Fruit fly (Drosophila melanogaster) whole organism, embryonic: Measurements from ENCODE around the gene CG10383.
A peak's percentile ranks its signal among the peaks of the same experiment; 100 is the strongest.

Experiments used
- Aef1 ChIP-seq: fragments of 200-800 bp; sonication (Bioruptor generic); IDR thresholded peaks from 3 replicates; pipeline ENCODE4 v1.3.6; 2022; ENCODE audit warnings: missing biosample characterization, missing genetic modification characterization
- B-H1 ChIP-seq: fragments of 200-800 bp; sonication (Bioruptor generic); IDR thresholded peaks from 3 replicates; pipeline ENCODE4 v1.3.6; 2022; ENCODE audit warnings: missing biosample characterization, missing genetic modification characterization
- B-H2 ChIP-seq: fragments of 200-800 bp; sonication (Bioruptor generic); optimal IDR thresholded peaks from 2 replicates; lab custom pipeline; 2018; ENCODE audit warnings: missing biosample characterization, mild to moderate bottlenecking, missing genetic modification characterization
- Bgb ChIP-seq: fragments of 200-800 bp; sonication (Bioruptor generic); IDR thresholded peaks from 2 replicates; pipeline ENCODE4 v1.3.6; 2022; ENCODE audit warnings: missing biosample characterization, missing genetic modification characterization; ENCODE audit not compliant: partially characterized antibody
- CG10209 ChIP-seq: fragments of 200-800 bp; sonication (Bioruptor generic); optimal IDR thresholded peaks from 3 replicates; lab custom pipeline; 2017; ENCODE audit warnings: missing biosample characterization, mild to moderate bottlenecking, missing genetic modification characterization, missing genetic modification reagents
- CG11504 ChIP-seq: fragments of 200-800 bp; sonication (Bioruptor generic); optimal IDR thresholded peaks from 3 replicates; lab custom pipeline; 2019; ENCODE audit warnings: missing biosample characterization, mild to moderate bottlenecking, missing genetic modification characterization, moderate library complexity
- CG11723 ChIP-seq: fragments of 200-800 bp; sonication (Bioruptor generic); optimal IDR thresholded peaks from 2 replicates; lab custom pipeline; 2017; ENCODE audit warnings: missing biosample characterization, mild to moderate bottlenecking, missing genetic modification characterization
- CG1233 ChIP-seq: fragments of 200-800 bp; sonication (Bioruptor generic); optimal IDR thresholded peaks from 4 replicates; lab custom pipeline; 2018; ENCODE audit warnings: missing biosample characterization, mild to moderate bottlenecking, missing genetic modification characterization
- CG14667 ChIP-seq: fragments of 200-800 bp; sonication (Bioruptor generic); IDR thresholded peaks from 2 replicates; pipeline ENCODE4 v1.3.6; 2022; ENCODE audit warnings: missing biosample characterization, missing genetic modification characterization
- CG14710 ChIP-seq: fragments of 200-800 bp; sonication (Bioruptor generic); optimal IDR thresholded peaks from 3 replicates; lab custom pipeline; 2019; ENCODE audit warnings: missing biosample characterization, mild to moderate bottlenecking, missing genetic modification characterization, moderate library complexity
- CG17829 ChIP-seq: fragments of 200-800 bp; optimal IDR thresholded peaks from 2 replicates; lab custom pipeline; 2019; ENCODE audit warnings: missing biosample characterization, mild to moderate bottlenecking, missing genetic modification characterization, moderate library complexity
- CG18764 ChIP-seq: fragments of 200-800 bp; sonication (Bioruptor generic); optimal IDR thresholded peaks from 3 replicates; lab custom pipeline; 2016; ENCODE audit warnings: missing biosample characterization, missing genetic modification characterization
- CG32532 ChIP-seq: fragments of 200-800 bp; sonication (Bioruptor generic); IDR thresholded peaks from 2 replicates; pipeline ENCODE4 v1.3.6; 2022; ENCODE audit warnings: missing biosample characterization, missing genetic modification characterization
- CG3407 ChIP-seq: fragments of 200-800 bp; sonication (Bioruptor generic); optimal IDR thresholded peaks from 2 replicates; lab custom pipeline; 2018; ENCODE audit warnings: missing biosample characterization, mild to moderate bottlenecking, missing genetic modification characterization
- CG34422 ChIP-seq: fragments of 200-800 bp; sonication (Bioruptor generic); IDR thresholded peaks from 3 replicates; pipeline ENCODE4 v1.3.6; 2022; ENCODE audit warnings: missing biosample characterization, missing genetic modification characterization
- CG3838 ChIP-seq: fragments of 200-800 bp; sonication (Bioruptor generic); optimal IDR thresholded peaks from 3 replicates; lab custom pipeline; 2016; ENCODE audit warnings: missing biosample characterization, missing genetic modification characterization
- CG4360 ChIP-seq: fragments of 200-800 bp; sonication (Bioruptor generic); IDR thresholded peaks from 2 replicates; pipeline ENCODE4 v1.3.6; 2022; ENCODE audit warnings: missing biosample characterization, missing genetic modification characterization
- CG4820 ChIP-seq: fragments of 200-800 bp; sonication (Bioruptor generic); optimal IDR thresholded peaks from 3 replicates; lab custom pipeline; 2016; ENCODE audit warnings: missing biosample characterization, missing genetic modification characterization
- CG4854 ChIP-seq: fragments of 200-800 bp; sonication (Bioruptor generic); optimal IDR thresholded peaks from 2 replicates; lab custom pipeline; 2016; ENCODE audit warnings: missing biosample characterization, missing genetic modification characterization, inconsistent platforms
- CG5245 ChIP-seq: fragments of 200-800 bp; sonication (Bioruptor generic); optimal IDR thresholded peaks from 3 replicates; lab custom pipeline; 2016; ENCODE audit warnings: missing biosample characterization, missing genetic modification characterization
- CG6254 ChIP-seq: fragments of 200-800 bp; sonication (Bioruptor generic); optimal IDR thresholded peaks from 3 replicates; lab custom pipeline; 2017; ENCODE audit warnings: mild to moderate bottlenecking, missing biosample characterization, missing genetic modification reagents, missing genetic modification characterization
- CG9932 ChIP-seq: fragments of 200-800 bp; sonication (Bioruptor generic); IDR thresholded peaks from 2 replicates; pipeline ENCODE4 v1.3.6; 2022; ENCODE audit warnings: missing biosample characterization, missing genetic modification characterization
- Dad ChIP-seq: fragments of 200-800 bp; sonication (Bioruptor generic); optimal IDR thresholded peaks from 3 replicates; lab custom pipeline; 2016; ENCODE audit warnings: missing biosample characterization, missing genetic modification characterization
- Ets97D ChIP-seq: fragments of 200-800 bp; sonication (Bioruptor generic); optimal IDR thresholded peaks from 3 replicates; lab custom pipeline; 2016; ENCODE audit warnings: missing biosample characterization, missing genetic modification characterization
- HmgZ ChIP-seq: fragments of 200-800 bp; sonication (Bioruptor generic); optimal IDR thresholded peaks from 2 replicates; lab custom pipeline; 2018; ENCODE audit warnings: missing biosample characterization, mild to moderate bottlenecking, missing genetic modification characterization
- Hr78 ChIP-seq, 2 experiments: fragments of 200-800 bp in 1 of 2; fragments of >200 bp in 1 of 2; sonication (Bioruptor generic) in 1 of 2; optimal IDR thresholded peaks; 2 replicates each; lab custom pipeline; 2017 to 2019; ENCODE audit warnings: missing biosample characterization in 2 of 2, missing genetic modification characterization in 2 of 2, mild to moderate bottlenecking in 1 of 2, moderate library complexity in 1 of 2
- Hsf ChIP-seq: fragments of 200-800 bp; sonication (Bioruptor generic); optimal IDR thresholded peaks from 3 replicates; lab custom pipeline; 2016; ENCODE audit warnings: missing biosample characterization, missing genetic modification characterization
- Kr ChIP-seq: fragments of 200-800 bp; sonication (Bioruptor generic); optimal IDR thresholded peaks from 2 replicates; lab custom pipeline; 2017; ENCODE audit warnings: missing biosample characterization, mild to moderate bottlenecking, missing genetic modification characterization
- Lpt ChIP-seq: fragments of >200 bp; optimal IDR thresholded peaks from 2 replicates; lab custom pipeline; 2018; ENCODE audit warnings: missing biosample characterization, missing genetic modification characterization
- Nf-YC ChIP-seq: fragments of 200-800 bp; optimal IDR thresholded peaks from 3 replicates; lab custom pipeline; 2019; ENCODE audit warnings: missing biosample characterization, mild to moderate bottlenecking, missing genetic modification characterization, moderate library complexity
- Oaz ChIP-seq: fragments of 200-800 bp; sonication (Bioruptor generic); IDR thresholded peaks from 2 replicates; pipeline ENCODE4 v1.3.6; 2022; ENCODE audit warnings: missing biosample characterization, missing genetic modification characterization
- Optix ChIP-seq: fragments of 200-800 bp; sonication (Bioruptor generic); IDR thresholded peaks from 3 replicates; pipeline ENCODE4 v1.3.6; 2022; ENCODE audit warnings: missing biosample characterization, missing genetic modification characterization
- Scr ChIP-seq: fragments of 200-800 bp; sonication (Bioruptor generic); IDR thresholded peaks from 2 replicates; pipeline ENCODE4 v1.3.6; 2022; ENCODE audit warnings: missing biosample characterization, missing genetic modification characterization; ENCODE audit not compliant: partially characterized antibody
- al ChIP-seq: fragments of 200-800 bp; sonication (Bioruptor generic); IDR thresholded peaks from 2 replicates; pipeline ENCODE4 v1.3.6; 2022; ENCODE audit warnings: missing biosample characterization, missing genetic modification characterization
- ara ChIP-seq: fragments of 200-800 bp; sonication (Bioruptor generic); IDR thresholded peaks from 2 replicates; pipeline ENCODE4 v1.3.6; 2022; ENCODE audit warnings: missing biosample characterization, missing genetic modification characterization
- cg ChIP-seq: fragments of 200-800 bp; sonication (Bioruptor generic); optimal IDR thresholded peaks from 3 replicates; lab custom pipeline; 2019; ENCODE audit warnings: missing biosample characterization, mild to moderate bottlenecking, missing genetic modification characterization, moderate library complexity
- croc ChIP-seq: fragments of 200-800 bp; sonication (Bioruptor generic); conservative IDR thresholded peaks from 3 replicates; pipeline ENCODE4 v1.3.6; 2022; ENCODE audit warnings: missing biosample characterization, missing genetic modification characterization
- dm ChIP-seq: fragments of 200-800 bp; sonication (Bioruptor generic); optimal IDR thresholded peaks from 3 replicates; lab custom pipeline; 2016; ENCODE audit warnings: missing biosample characterization, missing genetic modification characterization
- dysf ChIP-seq: fragments of 200-800 bp; sonication (Bioruptor generic); IDR thresholded peaks from 3 replicates; pipeline ENCODE4 v1.3.6; 2022; ENCODE audit warnings: missing biosample characterization, missing genetic modification characterization
- eve ChIP-seq, 2 experiments: fragments of >200 bp; optimal IDR thresholded peaks; 2 replicates each; lab custom pipeline; 2017; ENCODE audit warnings: missing biosample characterization in 2 of 2, missing genetic modification characterization in 2 of 2
- ham ChIP-seq: fragments of 200-800 bp; sonication (Bioruptor generic); IDR thresholded peaks from 2 replicates; pipeline ENCODE4 v1.3.6; 2022; ENCODE audit warnings: missing biosample characterization, missing genetic modification characterization
- kay ChIP-seq: fragments of 200-800 bp; sonication (Bioruptor generic); optimal IDR thresholded peaks from 2 replicates; lab custom pipeline; 2016; ENCODE audit warnings: missing biosample characterization, missing genetic modification characterization
- mam ChIP-seq: fragments of 200-800 bp; sonication (Bioruptor generic); optimal IDR thresholded peaks from 3 replicates; lab custom pipeline; 2016; ENCODE audit warnings: missing biosample characterization, missing genetic modification characterization
- phol ChIP-seq: fragments of 200-800 bp; sonication (Bioruptor generic); optimal IDR thresholded peaks from 3 replicates; lab custom pipeline; 2018; ENCODE audit warnings: missing biosample characterization, mild to moderate bottlenecking, missing genetic modification characterization, moderate library complexity
- pzg ChIP-seq: fragments of 200-800 bp; sonication (Bioruptor generic); optimal IDR thresholded peaks from 3 replicates; lab custom pipeline; 2018; ENCODE audit warnings: missing biosample characterization, mild to moderate bottlenecking, missing genetic modification characterization, moderate library complexity
- row ChIP-seq: fragments of 200-800 bp; sonication (Bioruptor generic); IDR thresholded peaks from 3 replicates; pipeline ENCODE4 v1.3.6; 2022; ENCODE audit warnings: missing biosample characterization, missing genetic modification characterization
- sisA ChIP-seq: fragments of 200-800 bp; sonication (Bioruptor generic); IDR thresholded peaks from 2 replicates; pipeline ENCODE4 v1.3.6; 2022; ENCODE audit warnings: missing biosample characterization, missing genetic modification characterization
- sna ChIP-seq: fragments of 200-800 bp; sonication (Bioruptor generic); IDR thresholded peaks from 2 replicates; pipeline ENCODE4 v1.3.6; 2022; ENCODE audit warnings: missing biosample characterization, missing genetic modification characterization; ENCODE audit not compliant: partially characterized antibody
- sob ChIP-seq: fragments of 200-800 bp; sonication (Bioruptor generic); IDR thresholded peaks from 2 replicates; pipeline ENCODE4 v1.3.6; 2022; ENCODE audit warnings: missing biosample characterization, missing genetic modification characterization
- tgo ChIP-seq: fragments of 200-800 bp; sonication (Bioruptor generic); IDR thresholded peaks from 3 replicates; pipeline ENCODE4 v1.3.6; 2022; ENCODE audit warnings: missing biosample characterization, missing genetic modification characterization
- tio ChIP-seq: fragments of 200-800 bp; sonication (Bioruptor generic); optimal IDR thresholded peaks from 2 replicates; lab custom pipeline; 2017; ENCODE audit warnings: missing biosample characterization, missing genetic modification characterization, inconsistent platforms
- tll ChIP-seq, 2 experiments: fragments of 200-800 bp in 1 of 2; fragments of >200 bp in 1 of 2; sonication (Bioruptor generic) in 1 of 2; optimal IDR thresholded peaks; 2 replicates each; lab custom pipeline; 2017 to 2019; ENCODE audit warnings: missing biosample characterization in 2 of 2, missing genetic modification characterization in 2 of 2, mild to moderate bottlenecking in 1 of 2, moderate library complexity in 1 of 2

The CG10383 gene

DNA sequence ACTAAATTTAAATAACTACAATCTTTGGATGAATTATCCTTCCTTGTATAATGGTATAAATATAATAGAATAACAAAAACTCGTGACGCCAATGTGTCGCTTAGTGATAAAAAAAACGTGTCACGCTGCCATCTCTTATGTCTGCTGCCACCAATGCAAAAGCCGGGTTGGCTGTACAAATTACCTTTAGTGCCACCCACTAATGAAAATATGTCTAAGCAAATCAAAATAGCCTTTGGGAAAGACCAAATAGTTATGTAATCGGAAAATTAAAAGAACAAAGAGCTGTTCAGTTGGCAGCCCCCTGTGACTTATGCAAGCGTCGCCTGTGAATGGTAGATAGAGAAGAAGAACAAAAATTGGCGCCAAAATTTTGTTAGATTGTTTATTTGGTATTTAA is 6.0 kb downstream of the CG10383 start, which contains the start of gene CG10336 (continued):
- TF ChIP-seq CG18764 (no peak), CG9932 (GFP tag; lab: Robert Waterston, UW) (peak; percentile 36; the same call in 1 of the 2 replicates), tgo (GFP tag; lab: Robert Waterston, UW) (no peak), Nf-YC (tag; lab: Kevin White, UChicago) (no peak), CG11723 (GFP tag; lab: Kevin White, UChicago) (no peak), Kr (GFP tag; lab: Kevin White, UChicago) (no peak), sna (GFP tag; lab: Robert Waterston, UW) (peak; percentile 38), CG10209 (GFP tag; lab: Kevin White, UChicago) (no peak), al (GFP tag; lab: Robert Waterston, UW) (no peak), Bgb (peak; percentile 19; the same call in 1 of the 2 replicates), CG32532 (GFP tag; lab: Robert Waterston, UW) (0 out of 2 replicates have a peak, but pooled peaks have one; percentile 12), Ets97D (peak; percentile 9), phol (peak; percentile 50), CG3407 (GFP tag; lab: Kevin White, UChicago) (no peak), B-H1 (GFP tag; lab: Robert Waterston, UW) (no peak), Scr (GFP tag; lab: Robert Waterston, UW) (peak; percentile 61), CG6254 (no peak), CG17829 (tag; lab: Kevin White, UChicago) (no peak), CG11504 (tag; lab: Kevin White, UChicago) (no peak), Hsf (GFP tag; lab: Kevin White, UChicago) (no peak), Lpt (GFP tag; lab: Kevin White, UChicago) (no peak), tio (GFP tag; lab: Kevin White, UChicago) (no peak), ham (GFP tag; lab: Robert Waterston, UW) (no peak), sob (GFP tag; lab: Robert Waterston, UW) (no peak), CG34422 (GFP tag; lab: Robert Waterston, UW) (no peak), croc (GFP tag; lab: Robert Waterston, UW) (no peak), CG4820 (GFP tag; lab: Kevin White, UChicago) (no peak), Oaz (GFP tag; lab: Robert Waterston, UW) (no peak), CG4360 (GFP tag; lab: Robert Waterston, UW) (no peak), Dad (GFP tag; lab: Kevin White, UChicago) (no peak), dysf (GFP tag; lab: Robert Waterston, UW) (no peak), HmgZ (tag; lab: Kevin White, UChicago) (peak; percentile 6), row (GFP tag; lab: Robert Waterston, UW) (peak; percentile 74), CG4854 (GFP tag; lab: Kevin White, UChicago) (no peak), CG14667 (GFP tag; lab: Robert Waterston, UW) (no peak), Hr78 (GFP tag; optimal IDR thresholded peaks at IDR 0.05; lab: Kevin White, UChicago) (no peak), mam (GFP tag; lab: Kevin White, UChicago) (no peak), CG14710 (peak; percentile 21), eve (GFP tag; optimal IDR thresholded peaks at IDR 0.05; lab: Kevin White, UChicago) (no peak), Optix (GFP tag; lab: Robert Waterston, UW) (no peak), CG1233 (GFP tag; lab: Kevin White, UChicago) (no peak), sisA (GFP tag; lab: Robert Waterston, UW) (no peak), cg (no peak), dm (GFP tag; lab: Kevin White, UChicago) (no peak), B-H2 (GFP tag; lab: Kevin White, UChicago) (no peak), kay (GFP tag; lab: Kevin White, UChicago) (no peak), CG3838 (GFP tag; lab: Kevin White, UChicago) (no peak), ara (GFP tag; lab: Robert Waterston, UW) (no peak), Aef1 (GFP tag; lab: Robert Waterston, UW) (no peak), pzg (GFP tag; lab: Kevin White, UChicago) (peak; percentile 67), tll (GFP tag; optimal IDR thresholded peaks at IDR 0.05; lab: Kevin White, UChicago) (no peak), CG5245 (GFP tag; lab: Kevin White, UChicago) (no peak)
